Fruit fly (Drosophila melanogaster) whole organism, embryonic: ENCODE measurements around the gene Vps39.
A peak's percentile ranks its signal among the peaks of the same experiment; 100 is the strongest.

Experiments
- Adf1 ChIP-seq: fragments of 200-800 bp; sonication (Bioruptor generic); IDR thresholded peaks from 2 replicates; pipeline ENCODE4 v1.3.6; 2022; ENCODE audit warnings: missing biosample characterization, missing genetic modification characterization
- CG10274 ChIP-seq: fragments of 200-800 bp; sonication (Bioruptor generic); optimal IDR thresholded peaks from 3 replicates; lab custom pipeline; 2017; ENCODE audit warnings: missing biosample characterization, mild to moderate bottlenecking, missing genetic modification characterization
- CG10321 ChIP-seq: fragments of 200-800 bp; sonication (Bioruptor generic); IDR thresholded peaks from 2 replicates; pipeline ENCODE4 v1.3.6; 2022; ENCODE audit warnings: missing biosample characterization, missing genetic modification characterization
- CG10543 ChIP-seq: fragments of 200-800 bp; sonication (Bioruptor generic); optimal IDR thresholded peaks from 3 replicates; lab custom pipeline; 2017; ENCODE audit warnings: missing biosample characterization, mild to moderate bottlenecking, missing genetic modification characterization, moderate library complexity
- CG11723 ChIP-seq: fragments of 200-800 bp; sonication (Bioruptor generic); optimal IDR thresholded peaks from 2 replicates; lab custom pipeline; 2017; ENCODE audit warnings: missing biosample characterization, mild to moderate bottlenecking, missing genetic modification characterization
- CG13775 ChIP-seq: fragments of 200-800 bp; sonication (Bioruptor generic); optimal IDR thresholded peaks from 3 replicates; lab custom pipeline; 2017; ENCODE audit warnings: missing biosample characterization, mild to moderate bottlenecking, missing genetic modification characterization
- CG1602 ChIP-seq: fragments of 200-800 bp; sonication (Bioruptor generic); optimal IDR thresholded peaks from 3 replicates; lab custom pipeline; 2016; ENCODE audit warnings: missing biosample characterization, missing genetic modification characterization
- CG16813 ChIP-seq: fragments of 200-800 bp; sonication (Bioruptor generic); IDR thresholded peaks from 3 replicates; pipeline ENCODE4 v1.3.6; 2022; ENCODE audit warnings: missing biosample characterization, missing genetic modification characterization; ENCODE audit not compliant: partially characterized antibody
- CG16863 ChIP-seq: fragments of 200-800 bp; sonication (Bioruptor generic); optimal IDR thresholded peaks from 3 replicates; lab custom pipeline; 2016; ENCODE audit warnings: missing biosample characterization, missing genetic modification characterization
- CG17359 ChIP-seq: fragments of 200-800 bp; sonication (Bioruptor generic); optimal IDR thresholded peaks from 3 replicates; lab custom pipeline; 2018; ENCODE audit warnings: missing biosample characterization, mild to moderate bottlenecking, missing genetic modification characterization, moderate library complexity
- CG17568 ChIP-seq: fragments of 200-800 bp; sonication (Bioruptor generic); optimal IDR thresholded peaks from 2 replicates; lab custom pipeline; 2018; ENCODE audit warnings: missing biosample characterization, mild to moderate bottlenecking, missing genetic modification characterization, moderate library complexity
- CG30403 ChIP-seq: fragments of 200-800 bp; sonication (Bioruptor generic); optimal IDR thresholded peaks from 3 replicates; lab custom pipeline; 2016; ENCODE audit warnings: missing biosample characterization, missing genetic modification characterization
- CG34422 ChIP-seq: fragments of 200-800 bp; sonication (Bioruptor generic); IDR thresholded peaks from 3 replicates; pipeline ENCODE4 v1.3.6; 2022; ENCODE audit warnings: missing biosample characterization, missing genetic modification characterization
- CG4360 ChIP-seq: fragments of 200-800 bp; sonication (Bioruptor generic); IDR thresholded peaks from 2 replicates; pipeline ENCODE4 v1.3.6; 2022; ENCODE audit warnings: missing biosample characterization, missing genetic modification characterization
- CG6175 ChIP-seq: fragments of 200-800 bp; sonication (Bioruptor generic); IDR thresholded peaks from 3 replicates; pipeline ENCODE4 v1.3.6; 2022; ENCODE audit warnings: missing biosample characterization, missing genetic modification characterization
- CG6689 ChIP-seq: fragments of 200-800 bp; sonication (Bioruptor generic); IDR thresholded peaks from 2 replicates; pipeline ENCODE4 v1.3.6; 2022; ENCODE audit warnings: missing biosample characterization, missing genetic modification characterization
- CG7271 ChIP-seq: fragments of 200-800 bp; sonication (Bioruptor generic); optimal IDR thresholded peaks from 2 replicates; lab custom pipeline; 2018; ENCODE audit warnings: missing biosample characterization, mild to moderate bottlenecking, missing genetic modification characterization, moderate library complexity
- CG7928 ChIP-seq: fragments of 200-800 bp; sonication (Bioruptor generic); optimal IDR thresholded peaks from 2 replicates; lab custom pipeline; 2017; ENCODE audit warnings: missing biosample characterization, mild to moderate bottlenecking, missing genetic modification characterization
- CG9609 ChIP-seq: fragments of 200-800 bp; sonication (Bioruptor generic); optimal IDR thresholded peaks from 3 replicates; lab custom pipeline; 2016; ENCODE audit warnings: missing biosample characterization, missing genetic modification characterization
- Fer1 ChIP-seq: fragments of 200-800 bp; sonication (Bioruptor generic); optimal IDR thresholded peaks from 2 replicates; lab custom pipeline; 2017; ENCODE audit warnings: missing biosample characterization, mild to moderate bottlenecking, missing genetic modification characterization
- Fer2 ChIP-seq: fragments of 200-800 bp; sonication (Bioruptor generic); optimal IDR thresholded peaks from 2 replicates; lab custom pipeline; 2018; ENCODE audit warnings: missing biosample characterization, mild to moderate bottlenecking, missing genetic modification characterization, moderate library complexity
- HHEX ChIP-seq: fragments of 200-800 bp; sonication (Bioruptor generic); optimal IDR thresholded peaks from 3 replicates; lab custom pipeline; 2017; ENCODE audit warnings: missing biosample characterization, mild to moderate bottlenecking, missing genetic modification characterization, missing genetic modification reagents
- MTF-1 ChIP-seq: fragments of 200-800 bp; sonication (Bioruptor generic); optimal IDR thresholded peaks from 2 replicates; lab custom pipeline; 2018; ENCODE audit warnings: missing biosample characterization, mild to moderate bottlenecking, missing genetic modification characterization, borderline replicate concordance
- NC2α ChIP-seq: fragments of 200-800 bp; sonication (Bioruptor generic); optimal IDR thresholded peaks from 2 replicates; lab custom pipeline; 2016; ENCODE audit warnings: missing biosample characterization, missing genetic modification characterization
- Nf-YB ChIP-seq: fragments of 200-800 bp; sonication (Bioruptor generic); optimal IDR thresholded peaks from 3 replicates; lab custom pipeline; 2019; ENCODE audit warnings: missing biosample characterization, mild to moderate bottlenecking, missing genetic modification characterization, moderate library complexity
- Nf-YC ChIP-seq: fragments of 200-800 bp; optimal IDR thresholded peaks from 3 replicates; lab custom pipeline; 2019; ENCODE audit warnings: missing biosample characterization, mild to moderate bottlenecking, missing genetic modification characterization, moderate library complexity
- NfI ChIP-seq: fragments of 200-800 bp; sonication (Bioruptor generic); optimal IDR thresholded peaks from 3 replicates; lab custom pipeline; 2018; ENCODE audit warnings: missing biosample characterization, mild to moderate bottlenecking, missing genetic modification characterization, moderate library complexity
- Oli ChIP-seq: fragments of 200-800 bp; sonication (Bioruptor generic); optimal IDR thresholded peaks from 2 replicates; lab custom pipeline; 2018; ENCODE audit warnings: missing biosample characterization, mild to moderate bottlenecking, missing genetic modification characterization, moderate library complexity
- Pdp1 ChIP-seq, 2 experiments: fragments of 200-800 bp; sonication (Bioruptor generic); optimal IDR thresholded peaks; 3 replicates each; lab custom pipeline; 2016; ENCODE audit warnings: missing biosample characterization in 2 of 2, missing genetic modification characterization in 2 of 2, mild to moderate bottlenecking in 1 of 2, moderate library complexity in 1 of 2
- Tbp ChIP-seq: fragments of >200 bp; optimal IDR thresholded peaks from 2 replicates; lab custom pipeline; 2018; ENCODE audit warnings: missing biosample characterization, missing genetic modification characterization
- Trl ChIP-seq, 3 experiments: fragments of >200 bp in 2 of 3; fragments of 200-800 bp in 1 of 3; sonication (Bioruptor generic) in 1 of 3; optimal IDR thresholded peaks; 2 replicates in 1 of 3; 3 replicates in 2 of 3; lab custom pipeline; 2016 to 2017; ENCODE audit warnings: missing biosample characterization in 1 of 3, missing genetic modification characterization in 1 of 3
- Xrp1 ChIP-seq: fragments of 200-800 bp; sonication (Bioruptor generic); IDR thresholded peaks from 2 replicates; pipeline ENCODE4 v1.3.6; 2022; ENCODE audit warnings: missing biosample characterization, missing genetic modification characterization
- bigmax ChIP-seq: fragments of 200-800 bp; sonication (Bioruptor generic); optimal IDR thresholded peaks from 2 replicates; lab custom pipeline; 2018; ENCODE audit warnings: missing biosample characterization, mild to moderate bottlenecking, missing genetic modification characterization
- cato ChIP-seq: fragments of 200-800 bp; sonication (Bioruptor generic); optimal IDR thresholded peaks from 2 replicates; lab custom pipeline; 2016; ENCODE audit warnings: missing biosample characterization, missing genetic modification characterization, borderline replicate concordance
- crol ChIP-seq: fragments of 200-800 bp; sonication (Bioruptor generic); IDR thresholded peaks from 2 replicates; pipeline ENCODE4 v1.3.6; 2022; ENCODE audit warnings: missing biosample characterization, missing genetic modification characterization
- cwo ChIP-seq: fragments of 200-800 bp; sonication (Bioruptor generic); optimal IDR thresholded peaks from 3 replicates; lab custom pipeline; 2017; ENCODE audit warnings: missing biosample characterization, missing genetic modification characterization, mild to moderate bottlenecking, moderate library complexity, missing genetic modification reagents
- dimm ChIP-seq: fragments of 200-800 bp; sonication (Bioruptor generic); IDR thresholded peaks from 2 replicates; pipeline ENCODE4 v1.3.6; 2022; ENCODE audit warnings: missing biosample characterization, missing genetic modification characterization
- ewg ChIP-seq: fragments of 200-800 bp; sonication (Bioruptor generic); optimal IDR thresholded peaks from 3 replicates; lab custom pipeline; 2017; ENCODE audit warnings: mild to moderate bottlenecking, missing biosample characterization, missing genetic modification reagents, missing genetic modification characterization
- gem ChIP-seq: fragments of 200-800 bp; sonication (Bioruptor generic); optimal IDR thresholded peaks from 2 replicates; lab custom pipeline; 2019; ENCODE audit warnings: missing biosample characterization, mild to moderate bottlenecking, missing genetic modification characterization, moderate library complexity
- gro ChIP-seq: fragments of 200-800 bp; sonication (Bioruptor generic); optimal IDR thresholded peaks from 2 replicates; lab custom pipeline; 2016; ENCODE audit warnings: missing biosample characterization, missing genetic modification characterization
- gsb-n ChIP-seq: fragments of 200-800 bp; sonication (Bioruptor generic); optimal IDR thresholded peaks from 3 replicates; lab custom pipeline; 2018; ENCODE audit warnings: missing biosample characterization, mild to moderate bottlenecking, missing genetic modification characterization
- h ChIP-seq: fragments of >200 bp; optimal IDR thresholded peaks from 2 replicates; lab custom pipeline; 2017
- jumu ChIP-seq: fragments of 200-800 bp; sonication (Bioruptor generic); optimal IDR thresholded peaks from 3 replicates; lab custom pipeline; 2016; ENCODE audit warnings: missing biosample characterization, missing genetic modification characterization
- nerfin-1 ChIP-seq: fragments of 200-800 bp; sonication (Bioruptor generic); optimal IDR thresholded peaks from 3 replicates; lab custom pipeline; 2019; ENCODE audit warnings: missing biosample characterization, mild to moderate bottlenecking, missing genetic modification characterization, moderate library complexity
- pita ChIP-seq: fragments of 200-800 bp; sonication (Bioruptor generic); optimal IDR thresholded peaks from 2 replicates; lab custom pipeline; 2017; ENCODE audit warnings: missing biosample characterization, mild to moderate bottlenecking, missing genetic modification characterization
- pros ChIP-seq: fragments of 200-800 bp; sonication (Bioruptor generic); optimal IDR thresholded peaks from 3 replicates; lab custom pipeline; 2019; ENCODE audit warnings: missing biosample characterization, mild to moderate bottlenecking, missing genetic modification characterization, moderate library complexity
- ro ChIP-seq: fragments of 200-800 bp; sonication (Bioruptor generic); IDR thresholded peaks from 2 replicates; pipeline ENCODE4 v1.3.6; 2022; ENCODE audit warnings: missing biosample characterization, missing genetic modification characterization
- stc ChIP-seq: fragments of 200-800 bp; sonication (Bioruptor generic); IDR thresholded peaks from 2 replicates; pipeline ENCODE4 v1.3.6; 2022; ENCODE audit warnings: missing biosample characterization, missing genetic modification characterization
- tin ChIP-seq: fragments of 200-800 bp; sonication (Bioruptor generic); optimal IDR thresholded peaks from 3 replicates; lab custom pipeline; 2016; ENCODE audit warnings: missing biosample characterization, missing genetic modification characterization
- twi ChIP-seq: fragments of 200-800 bp; optimal IDR thresholded peaks from 2 replicates; lab custom pipeline; 2019; ENCODE audit warnings: missing biosample characterization, mild to moderate bottlenecking, missing genetic modification characterization, moderate library complexity

The Vps39 gene

DNA sequence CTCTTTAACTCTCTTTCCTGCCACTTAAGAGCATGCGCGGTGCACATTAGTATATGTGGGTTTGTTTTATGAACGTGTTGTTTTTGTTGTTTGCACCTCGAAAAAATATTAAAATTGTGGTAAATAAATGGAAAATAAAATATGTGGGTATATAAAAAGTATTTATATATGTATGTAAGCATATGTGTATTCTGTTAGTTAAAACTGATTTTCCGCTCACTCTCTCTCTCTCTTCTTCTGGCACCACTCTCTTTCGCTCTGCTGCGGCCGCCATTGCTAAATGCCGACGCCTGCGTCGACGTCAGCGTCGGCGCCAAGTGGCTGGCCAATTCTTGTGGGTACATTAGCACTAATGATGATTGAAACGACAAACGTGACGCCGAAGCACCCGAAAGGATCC, 9.0 kb downstream of the Vps39 start (continued):
- TF ChIP-seq Nf-YC (peak; percentile 62), CG17568 (GFP tag; lab: Kevin White, UChicago) (no peak), CG30403 (GFP tag; lab: Kevin White, UChicago) (no peak), CG7271 (tag; lab: Kevin White, UChicago) (no peak), Fer1 (no peak), Trl (optimal IDR thresholded peaks at IDR 0.05; lab: Kevin White, UChicago) (peak; percentile 62 to 77), Trl (GFP tag; optimal IDR thresholded peaks at IDR 0.05; lab: Kevin White, UChicago) (no peak), CG10543 (GFP tag; lab: Kevin White, UChicago) (no peak), Nf-YB (GFP tag; lab: Kevin White, UChicago) (peak; percentile 32), HHEX (no peak), Oli (tag; lab: Kevin White, UChicago) (no peak), h (lab: Kevin White, UChicago) (no peak), Tbp (GFP tag; lab: Kevin White, UChicago) (no peak), CG16863 (GFP tag; lab: Kevin White, UChicago) (no peak), twi (tag; lab: Kevin White, UChicago) (no peak), Adf1 (GFP tag; lab: Robert Waterston, UW) (peak; percentile 87), CG10274 (GFP tag; lab: Kevin White, UChicago) (no peak), gem (tag; lab: Kevin White, UChicago) (no peak), ewg (GFP tag; lab: Kevin White, UChicago) (peak; percentile 78), CG13775 (no peak)

- TF ChIP-seq bigmax (GFP tag; lab: Kevin White, UChicago) = no peak
- TF ChIP-seq tin = no peak
- TF ChIP-seq CG9609 (GFP tag; lab: Kevin White, UChicago) = no peak
- TF ChIP-seq CG1602 = no peak
- no peak for TF ChIP-seq Fer2 (tag; lab: Kevin White, UChicago)
- TF ChIP-seq Trl (optimal IDR thresholded peaks at IDR 0.05; lab: Kevin White, UChicago) = peak in 1 of 2 experiments; percentile 3
- TF ChIP-seq Trl (GFP tag; optimal IDR thresholded peaks at IDR 0.05; lab: Kevin White, UChicago) = no peak
- TF ChIP-seq CG7928 = no peak
- no peak for TF ChIP-seq MTF-1 (GFP tag; lab: Kevin White, UChicago)
- peak; percentile 21; the same call in 1 of the 2 replicates for TF ChIP-seq dimm (GFP tag; lab: Robert Waterston, UW)
- TF ChIP-seq jumu (GFP tag; lab: Kevin White, UChicago) = no peak
- no peak for TF ChIP-seq CG17359 (tag; lab: Kevin White, UChicago)
- no peak for TF ChIP-seq stc (GFP tag; lab: Robert Waterston, UW)
- TF ChIP-seq Pdp1 (GFP tag; optimal IDR thresholded peaks at IDR 0.05; lab: Kevin White, UChicago) = no peak
- TF ChIP-seq CG11723 = no peak
- no peak for TF ChIP-seq CG6689 (GFP tag; lab: Robert Waterston, UW)
- no peak for TF ChIP-seq gsb-n (tag; lab: Kevin White, UChicago)
- no peak for TF ChIP-seq cwo (GFP tag; lab: Kevin White, UChicago)
- no peak for TF ChIP-seq ro (GFP tag; lab: Robert Waterston, UW)
- peak; percentile 51; the same call in 1 of the 2 replicates for TF ChIP-seq CG4360 (GFP tag; lab: Robert Waterston, UW)
- no peak for TF ChIP-seq NC2α (GFP tag; lab: Kevin White, UChicago)
- TF ChIP-seq CG34422 (GFP tag; lab: Robert Waterston, UW) = no peak
- TF ChIP-seq cato (GFP tag; lab: Kevin White, UChicago) = no peak
- TF ChIP-seq CG6175 = no peak
- TF ChIP-seq pros (GFP tag; lab: Kevin White, UChicago) = peak; percentile 53
- no peak for TF ChIP-seq CG10321 (GFP tag; lab: Robert Waterston, UW)
- TF ChIP-seq pita (GFP tag; lab: Kevin White, UChicago) = no peak
- TF ChIP-seq NfI (GFP tag; lab: Kevin White, UChicago) = no peak
- 0 out of 3 replicates have a peak, but pooled peaks have one; percentile 35 for TF ChIP-seq CG16813 (GFP tag; lab: Robert Waterston, UW)
- TF ChIP-seq nerfin-1 (tag; lab: Kevin White, UChicago) = peak; percentile 18
- 0 out of 2 replicates have a peak, but pooled peaks have one; percentile 3 for TF ChIP-seq Xrp1 (GFP tag; lab: Robert Waterston, UW)
- TF ChIP-seq gro (GFP tag; lab: Kevin White, UChicago) = no peak
- peak; percentile 54 for TF ChIP-seq crol (GFP tag; lab: Robert Waterston, UW)
These were observed 12.6 kb downstream of the Vps39 start for dm6 chr3R:18261602-18262001.
